Fruit fly (Drosophila melanogaster): ENCODE measurements around the gene nab.

DNA sequence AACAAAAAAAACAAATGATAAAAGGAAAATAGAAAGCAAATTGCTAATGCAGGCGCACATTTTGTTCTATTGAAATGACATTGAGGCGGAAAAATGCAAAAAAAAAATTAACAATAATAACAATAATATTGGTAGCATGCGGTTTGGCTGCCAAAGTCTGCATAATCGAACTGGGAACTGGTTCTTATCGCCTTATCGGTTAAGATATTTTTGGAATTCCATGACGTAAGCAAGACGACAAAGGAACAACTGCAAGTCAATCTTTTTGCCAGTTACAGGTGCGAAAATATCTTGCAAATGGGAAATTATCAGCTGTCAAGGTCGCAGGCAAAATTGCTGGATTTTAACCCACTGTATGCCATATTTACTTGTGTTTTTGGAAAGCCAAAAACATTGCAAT is 28.1 kb downstream of the nab start:
- TF ChIP-seq Lpt (GFP tag; optimal IDR thresholded peaks at IDR 0.05): no peak
- no peak for TF ChIP-seq Sox102F (GFP tag; optimal IDR thresholded peaks at IDR 0.05)
- TF ChIP-seq Gug (GFP tag; IDR thresholded peaks at IDR 0.05): no peak
- no peak for TF ChIP-seq spab (GFP tag; optimal IDR thresholded peaks at IDR 0.05)

Data from whole organism, prepupa.